Fruit fly (Drosophila melanogaster) S2 (cell line): ENCODE results near the gene plh.

Experiments
- CG8478 ChIP-seq: fragments of >200 bp; optimal IDR thresholded peaks from 2 replicates; lab custom pipeline; 2018
- CTCF ChIP-seq, 2 experiments: fragments of >200 bp; optimal IDR thresholded peaks; 2 replicates each; lab custom pipeline; 2018

DNA sequence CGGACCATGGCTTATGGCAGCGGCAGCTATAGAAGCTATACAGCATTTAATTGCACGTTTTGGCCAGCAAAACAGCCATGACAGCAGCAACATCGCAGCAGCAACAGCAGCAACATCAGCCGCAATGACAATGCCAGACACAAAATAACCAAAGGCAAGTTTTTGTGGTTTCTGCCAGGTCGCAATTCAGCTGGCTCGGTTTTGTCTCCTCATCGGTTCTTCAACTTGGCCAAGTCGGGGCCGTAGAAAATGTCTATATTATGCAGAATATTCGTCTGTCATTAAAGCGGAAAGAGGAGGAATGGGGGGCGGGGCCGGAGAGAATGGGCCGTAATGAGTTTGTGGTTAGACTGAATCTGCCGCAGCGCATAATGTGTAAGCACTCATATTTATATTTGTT lies 1.1 kb upstream of the plh start:
- TF ChIP-seq CG8478 (lab: Kevin White, UChicago) (no peak), CTCF (optimal IDR thresholded peaks at IDR 0.05; lab: Kevin White, UChicago) (no peak)
